Worm (Caenorhabditis elegans) whole organism, L4/young adult: ENCODE results near the gene arrd-26.
A peak's percentile ranks its signal among the peaks of the same experiment; 100 is the strongest.

Source experiments
- W03F9.2 ChIP-seq: fragments of 150-350 bp; optimal IDR thresholded peaks from 2 replicates; lab custom pipeline; 2014; ENCODE audit warnings: missing biosample characterization, missing genetic modification characterization
- dao-5 ChIP-seq: sonication (generic microtip); optimal IDR thresholded peaks from 2 replicates; lab custom pipeline; 2016; ENCODE audit warnings: missing genotype, missing genetic modification characterization, moderate library complexity, missing compliant biosample characterization
- him-1 ChIP-seq: sonication (generic microtip); optimal IDR thresholded peaks from 2 replicates; lab custom pipeline; 2016; ENCODE audit warnings: missing genotype, missing genetic modification reagents, missing genetic modification characterization, missing compliant biosample characterization

DNA sequence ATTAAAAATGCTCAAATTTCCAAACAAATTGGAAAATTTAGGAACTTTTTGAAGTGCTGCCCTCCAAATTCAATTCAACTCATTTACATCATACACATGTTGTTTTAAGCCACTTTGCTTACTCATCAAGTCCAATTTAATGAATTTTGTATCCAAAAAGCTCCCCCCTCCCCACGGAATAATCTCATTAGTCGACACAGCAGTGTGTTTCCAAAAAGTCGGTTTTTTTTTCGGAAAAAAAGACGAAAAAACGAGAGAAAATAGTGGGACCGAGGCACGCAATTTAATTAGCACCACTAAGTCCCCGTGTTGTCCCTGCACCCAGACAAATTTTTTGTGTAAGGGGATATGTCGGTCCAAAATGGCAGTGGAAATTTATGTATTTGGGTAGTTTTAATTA, 13.7 kb upstream of the arrd-26 start:
- TF ChIP-seq W03F9.2 (tag; lab: Kevin White, UChicago) (no peak), him-1 (peak; percentile 33), dao-5 (tag; lab: Kevin White, UChicago) (no peak)
